Worm (Caenorhabditis elegans): ENCODE data around the gene eif-3.B.

ce11 chrII:14808686-14809085 is 13.5 kb downstream of the eif-3.B start, which contains the start of gene W01D2.6:
- TF ChIP-seq jun-1 (tag; optimal IDR thresholded peaks at IDR 0.05) (no peak), lin-39 (tag; optimal IDR thresholded peaks at IDR 0.05) (no peak), snpc-4 (tag; optimal IDR thresholded peaks at IDR 0.05) (no peak), nhr-11 (tag; optimal IDR thresholded peaks at IDR 0.05) (no peak), lin-15B (tag; optimal IDR thresholded peaks at IDR 0.05) (no peak), alr-1 (tag; optimal IDR thresholded peaks at IDR 0.05; ENCODE audit: borderline replicate concordance) (no peak), zag-1 (tag; optimal IDR thresholded peaks at IDR 0.05) (no peak), nhr-12 (tag; optimal IDR thresholded peaks at IDR 0.05) (no peak), egl-27 (tag; optimal IDR thresholded peaks at IDR 0.05) (no peak), nhr-76 (tag; optimal IDR thresholded peaks at IDR 0.05) (no peak), ceh-82 (tag; optimal IDR thresholded peaks at IDR 0.05) (no peak)
